Worm (Caenorhabditis elegans) whole organism, late embryonic: Measurements from ENCODE around the gene cisd-1.

Experiments
- ama-1 ChIP-seq: fragments of 150-350 bp; optimal IDR thresholded peaks from 2 replicates; lab custom pipeline; 2014
- ceh-34 ChIP-seq: sonication (generic microtip); optimal IDR thresholded peaks from 2 replicates; lab custom pipeline; 2016; ENCODE audit warnings: mild to moderate bottlenecking, missing genetic modification characterization, missing compliant biosample characterization
- sox-2 ChIP-seq: fragments of 200-800 bp; sonication (Bioruptor generic); IDR thresholded peaks from 2 replicates; pipeline ENCODE4 v1.3.6; 2022; ENCODE audit warnings: missing genetic modification reagents, missing genetic modification characterization, missing compliant biosample characterization

DNA sequence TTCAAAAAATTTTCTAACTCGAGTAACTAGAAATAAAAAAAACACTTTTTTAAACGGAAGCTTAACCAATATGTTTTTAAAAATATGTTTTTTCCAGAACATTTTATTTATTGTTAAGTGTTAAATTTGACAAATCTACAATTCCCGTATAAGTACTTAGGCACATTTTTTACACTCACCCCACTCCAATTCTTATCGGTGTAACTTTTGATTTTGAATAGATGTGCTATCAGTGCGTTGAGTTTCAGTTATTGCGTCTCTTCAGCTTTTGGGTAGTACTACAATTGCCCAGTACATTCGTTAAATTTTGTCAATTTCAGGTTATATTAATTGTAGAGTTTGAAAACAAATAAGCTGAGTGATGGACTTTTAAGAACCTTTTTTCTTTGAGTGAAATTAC, 45.4 kb downstream of the cisd-1 start:
- TF ChIP-seq ama-1 (lab: Kevin White, UChicago) (no peak), ceh-34 (no peak), sox-2 (GFP tag; lab: Robert Waterston, UW) (no peak)
